Fruit fly (Drosophila melanogaster) whole organism, embryonic: ENCODE results near the gene CG10301.

ENCODE experiments used
- Bteb2 ChIP-seq: fragments of 200-800 bp; sonication (Bioruptor generic); optimal IDR thresholded peaks from 2 replicates; lab custom pipeline; 2016; ENCODE audit warnings: missing biosample characterization, missing genetic modification characterization
- C15 ChIP-seq: fragments of 200-800 bp; sonication (Bioruptor generic); IDR thresholded peaks from 3 replicates; pipeline ENCODE4 v1.3.6; 2022; ENCODE audit warnings: missing biosample characterization, missing genetic modification characterization
- CG10209 ChIP-seq: fragments of 200-800 bp; sonication (Bioruptor generic); optimal IDR thresholded peaks from 3 replicates; lab custom pipeline; 2017; ENCODE audit warnings: missing biosample characterization, mild to moderate bottlenecking, missing genetic modification characterization, missing genetic modification reagents
- CG10959 ChIP-seq: fragments of 200-800 bp; sonication (Bioruptor generic); IDR thresholded peaks from 2 replicates; pipeline ENCODE4 v1.3.6; 2022; ENCODE audit warnings: missing biosample characterization, missing genetic modification characterization
- CG10979 ChIP-seq: fragments of 200-800 bp; sonication (Bioruptor generic); optimal IDR thresholded peaks from 2 replicates; lab custom pipeline; 2018; ENCODE audit warnings: missing biosample characterization, mild to moderate bottlenecking, missing genetic modification characterization, moderate library complexity
- CG11456 ChIP-seq: fragments of 200-800 bp; sonication (Bioruptor generic); IDR thresholded peaks from 3 replicates; pipeline ENCODE4 v1.3.6; 2022; ENCODE audit warnings: missing biosample characterization, missing genetic modification characterization
- CG12219 ChIP-seq: fragments of 200-800 bp; sonication (Bioruptor generic); optimal IDR thresholded peaks from 3 replicates; lab custom pipeline; 2018; ENCODE audit warnings: missing biosample characterization, mild to moderate bottlenecking, missing genetic modification characterization
- CG14965 ChIP-seq: fragments of 200-800 bp; sonication (Bioruptor generic); optimal IDR thresholded peaks from 2 replicates; lab custom pipeline; 2016; ENCODE audit warnings: missing biosample characterization, missing genetic modification characterization, borderline replicate concordance
- CG17568 ChIP-seq: fragments of 200-800 bp; sonication (Bioruptor generic); optimal IDR thresholded peaks from 2 replicates; lab custom pipeline; 2018; ENCODE audit warnings: missing biosample characterization, mild to moderate bottlenecking, missing genetic modification characterization, moderate library complexity
- CG2712 ChIP-seq: fragments of 200-800 bp; optimal IDR thresholded peaks from 3 replicates; lab custom pipeline; 2019; ENCODE audit warnings: missing biosample characterization, mild to moderate bottlenecking, missing genetic modification characterization, moderate library complexity
- CG2889 ChIP-seq: fragments of 200-800 bp; sonication (Bioruptor generic); IDR thresholded peaks from 3 replicates; pipeline ENCODE4 v1.3.6; 2022; ENCODE audit warnings: missing biosample characterization, missing genetic modification characterization
- CG31224 ChIP-seq: fragments of 200-800 bp; sonication (Bioruptor generic); IDR thresholded peaks from 2 replicates; pipeline ENCODE4 v1.3.6; 2022; ENCODE audit warnings: missing biosample characterization, missing genetic modification characterization
- CG3163 ChIP-seq: fragments of 200-800 bp; sonication (Bioruptor generic); optimal IDR thresholded peaks from 3 replicates; lab custom pipeline; 2016; ENCODE audit warnings: missing biosample characterization, missing genetic modification characterization
- CG33213 ChIP-seq: fragments of 200-800 bp; sonication (Bioruptor generic); optimal IDR thresholded peaks from 3 replicates; lab custom pipeline; 2016; ENCODE audit warnings: missing biosample characterization, missing genetic modification characterization
- CG4282 ChIP-seq: fragments of 200-800 bp; sonication (Bioruptor generic); optimal IDR thresholded peaks from 2 replicates; lab custom pipeline; 2016; ENCODE audit warnings: missing biosample characterization, missing genetic modification characterization
- CG4360 ChIP-seq: fragments of 200-800 bp; sonication (Bioruptor generic); IDR thresholded peaks from 2 replicates; pipeline ENCODE4 v1.3.6; 2022; ENCODE audit warnings: missing biosample characterization, missing genetic modification characterization
- CG5180 ChIP-seq: fragments of 200-800 bp; sonication (Bioruptor generic); optimal IDR thresholded peaks from 3 replicates; lab custom pipeline; 2017; ENCODE audit warnings: missing biosample characterization, missing genetic modification characterization, mild to moderate bottlenecking, moderate library complexity, missing genetic modification reagents
- CG6689 ChIP-seq: fragments of 200-800 bp; sonication (Bioruptor generic); IDR thresholded peaks from 2 replicates; pipeline ENCODE4 v1.3.6; 2022; ENCODE audit warnings: missing biosample characterization, missing genetic modification characterization
- CG8290 ChIP-seq, 3 experiments: fragments of 200-800 bp; sonication (Bioruptor generic); optimal IDR thresholded peaks; 2 replicates each; lab custom pipeline; 2016 to 2019; ENCODE audit warnings: missing biosample characterization in 3 of 3, missing genetic modification characterization in 3 of 3, mild to moderate bottlenecking in 2 of 3, moderate library complexity in 1 of 3
- CG8359 ChIP-seq: fragments of 200-800 bp; sonication (Bioruptor generic); optimal IDR thresholded peaks from 2 replicates; lab custom pipeline; 2017; ENCODE audit warnings: missing biosample characterization, mild to moderate bottlenecking, missing genetic modification characterization, borderline replicate concordance
- CG9437 ChIP-seq: fragments of 200-800 bp; sonication (Bioruptor generic); optimal IDR thresholded peaks from 2 replicates; lab custom pipeline; 2018; ENCODE audit warnings: missing biosample characterization, mild to moderate bottlenecking, missing genetic modification characterization
- CG9727 ChIP-seq: fragments of 200-800 bp; sonication (Bioruptor generic); optimal IDR thresholded peaks from 3 replicates; lab custom pipeline; 2017; ENCODE audit warnings: missing biosample characterization, mild to moderate bottlenecking, missing genetic modification characterization
- CG9797 ChIP-seq: fragments of 200-800 bp; sonication (Bioruptor generic); optimal IDR thresholded peaks from 3 replicates; lab custom pipeline; 2018; ENCODE audit warnings: missing biosample characterization, mild to moderate bottlenecking, missing genetic modification characterization
- Chrac-16 ChIP-seq: fragments of 200-800 bp; sonication (Bioruptor generic); optimal IDR thresholded peaks from 3 replicates; lab custom pipeline; 2016; ENCODE audit warnings: missing biosample characterization, missing genetic modification characterization
- CkIIα-i1 ChIP-seq: fragments of 200-800 bp; sonication (Bioruptor generic); IDR thresholded peaks from 2 replicates; pipeline ENCODE4 v1.3.6; 2022; ENCODE audit warnings: missing biosample characterization, missing genetic modification characterization
- Dp ChIP-seq: fragments of 200-800 bp; sonication (Bioruptor generic); optimal IDR thresholded peaks from 2 replicates; lab custom pipeline; 2018; ENCODE audit warnings: missing biosample characterization, mild to moderate bottlenecking, missing genetic modification characterization, moderate library complexity
- Dref ChIP-seq: fragments of 200-800 bp; sonication (Bioruptor generic); IDR thresholded peaks from 2 replicates; pipeline ENCODE4 v1.3.6; 2022; ENCODE audit warnings: missing biosample characterization, missing genetic modification characterization
- Ets97D ChIP-seq: fragments of 200-800 bp; sonication (Bioruptor generic); optimal IDR thresholded peaks from 3 replicates; lab custom pipeline; 2016; ENCODE audit warnings: missing biosample characterization, missing genetic modification characterization
- HLHmδ ChIP-seq: fragments of 200-800 bp; sonication (Bioruptor generic); optimal IDR thresholded peaks from 2 replicates; lab custom pipeline; 2018; ENCODE audit warnings: missing biosample characterization, mild to moderate bottlenecking, missing genetic modification characterization, moderate library complexity
- Hmx ChIP-seq: fragments of 200-800 bp; sonication (Bioruptor generic); optimal IDR thresholded peaks from 2 replicates; lab custom pipeline; 2016; ENCODE audit warnings: missing biosample characterization, missing genetic modification characterization
- MBD-R2 ChIP-seq: fragments of 200-800 bp; sonication (Bioruptor generic); IDR thresholded peaks from 2 replicates; pipeline ENCODE4 v1.3.6; 2022; ENCODE audit warnings: missing biosample characterization, missing genetic modification characterization
- Med ChIP-seq: fragments of 200-800 bp; sonication (Bioruptor generic); peaks from one replicate; lab custom pipeline; 2016; ENCODE audit warnings: missing biosample characterization, missing genetic modification characterization, mild to moderate bottlenecking, inconsistent platforms, moderate library complexity
- Mes4 ChIP-seq: fragments of 200-800 bp; sonication (Bioruptor generic); optimal IDR thresholded peaks from 2 replicates; lab custom pipeline; 2016; ENCODE audit warnings: missing biosample characterization, missing genetic modification characterization
- NK7.1 ChIP-seq: fragments of 200-800 bp; sonication (Bioruptor generic); optimal IDR thresholded peaks from 3 replicates; lab custom pipeline; 2016; ENCODE audit warnings: missing biosample characterization, missing genetic modification characterization
- ac ChIP-seq: fragments of 200-800 bp; sonication (Bioruptor generic); optimal IDR thresholded peaks from 3 replicates; lab custom pipeline; 2017; ENCODE audit warnings: missing biosample characterization, mild to moderate bottlenecking, missing genetic modification characterization
- ato ChIP-seq: fragments of 200-800 bp; sonication (Bioruptor generic); IDR thresholded peaks from 2 replicates; pipeline ENCODE4 v1.3.6; 2022; ENCODE audit warnings: missing biosample characterization, missing genetic modification characterization; ENCODE audit not compliant: partially characterized antibody
- bsh ChIP-seq, 2 experiments: fragments of 200-800 bp; sonication (Bioruptor generic); optimal IDR thresholded peaks; 2 replicates each; lab custom pipeline; 2017 to 2018; ENCODE audit warnings: mild to moderate bottlenecking in 2 of 2, missing biosample characterization in 2 of 2, missing genetic modification characterization in 2 of 2, moderate library complexity in 1 of 2
- danr ChIP-seq: fragments of 200-800 bp; sonication (Bioruptor generic); IDR thresholded peaks from 2 replicates; pipeline ENCODE4 v1.3.6; 2022; ENCODE audit warnings: missing biosample characterization, missing genetic modification characterization
- dpn ChIP-seq, 2 experiments: fragments of 200-800 bp; sonication (Bioruptor generic); optimal IDR thresholded peaks; 3 replicates each; lab custom pipeline; 2016; ENCODE audit warnings: missing biosample characterization in 2 of 2, missing genetic modification characterization in 2 of 2
- eyg ChIP-seq: fragments of 200-800 bp; sonication (Bioruptor generic); optimal IDR thresholded peaks from 3 replicates; lab custom pipeline; 2016; ENCODE audit warnings: missing biosample characterization, missing genetic modification characterization
- fru ChIP-seq: fragments of >200 bp; optimal IDR thresholded peaks from 2 replicates; lab custom pipeline; 2017
- luna ChIP-seq: fragments of 200-800 bp; sonication (Bioruptor generic); optimal IDR thresholded peaks from 2 replicates; lab custom pipeline; 2016; ENCODE audit warnings: missing biosample characterization, missing genetic modification characterization
- nmo ChIP-seq: fragments of 200-800 bp; sonication (Bioruptor generic); optimal IDR thresholded peaks from 2 replicates; lab custom pipeline; 2018; ENCODE audit warnings: missing biosample characterization, mild to moderate bottlenecking, missing genetic modification characterization, moderate library complexity
- nom ChIP-seq: fragments of 200-800 bp; sonication (Bioruptor generic); optimal IDR thresholded peaks from 2 replicates; lab custom pipeline; 2017; ENCODE audit warnings: missing biosample characterization, missing genetic modification characterization, mild to moderate bottlenecking, moderate library complexity, missing genetic modification reagents
- pb ChIP-seq: fragments of 200-800 bp; sonication (Bioruptor generic); optimal IDR thresholded peaks from 3 replicates; lab custom pipeline; 2016; ENCODE audit warnings: missing biosample characterization, missing genetic modification characterization
- rib ChIP-seq: fragments of 200-800 bp; sonication (Bioruptor generic); IDR thresholded peaks from 2 replicates; pipeline ENCODE4 v1.3.6; 2022; ENCODE audit warnings: missing biosample characterization, missing genetic modification characterization
- sd ChIP-seq: fragments of 200-800 bp; sonication (Bioruptor generic); optimal IDR thresholded peaks from 3 replicates; lab custom pipeline; 2018; ENCODE audit warnings: missing biosample characterization, mild to moderate bottlenecking, missing genetic modification characterization, moderate library complexity
- sima ChIP-seq: fragments of 200-800 bp; sonication (Bioruptor generic); optimal IDR thresholded peaks from 2 replicates; lab custom pipeline; 2016; ENCODE audit warnings: missing biosample characterization, missing genetic modification characterization
- sr ChIP-seq: fragments of 200-800 bp; sonication (Bioruptor generic); IDR thresholded peaks from 3 replicates; pipeline ENCODE4 v1.3.6; 2022; ENCODE audit warnings: missing biosample characterization, missing genetic modification characterization
- ssp ChIP-seq: fragments of 200-800 bp; sonication (Bioruptor generic); IDR thresholded peaks from 2 replicates; pipeline ENCODE4 v1.3.6; 2022; ENCODE audit warnings: missing biosample characterization, missing genetic modification characterization
- tll ChIP-seq, 2 experiments: fragments of 200-800 bp in 1 of 2; fragments of >200 bp in 1 of 2; sonication (Bioruptor generic) in 1 of 2; optimal IDR thresholded peaks; 2 replicates each; lab custom pipeline; 2017 to 2019; ENCODE audit warnings: missing biosample characterization in 2 of 2, missing genetic modification characterization in 2 of 2, mild to moderate bottlenecking in 1 of 2, moderate library complexity in 1 of 2
- wdn ChIP-seq: fragments of 200-800 bp; sonication (Bioruptor generic); IDR thresholded peaks from 2 replicates; pipeline ENCODE4 v1.3.6; 2022; ENCODE audit warnings: missing biosample characterization, missing genetic modification characterization

The CG10301 gene

DNA sequence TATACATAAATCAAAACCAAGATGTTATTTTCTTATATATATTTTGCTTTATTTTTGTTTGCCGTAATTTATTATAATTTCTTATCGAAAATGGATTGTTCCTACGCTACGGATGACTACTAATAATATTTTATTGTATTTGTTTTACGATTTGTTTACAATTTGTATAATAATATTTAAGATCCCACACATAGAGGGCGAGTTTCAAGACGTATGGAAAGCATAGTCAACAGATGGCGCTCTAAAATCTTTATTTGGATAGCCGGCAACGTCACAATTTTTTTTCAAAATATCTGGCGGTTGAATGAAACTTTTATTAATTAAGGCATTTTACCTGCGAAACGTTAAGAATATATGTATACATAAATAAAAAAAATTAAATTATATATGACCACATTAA is 12.0 kb downstream of the CG10301 start (continued):
- TF ChIP-seq tll (GFP tag; optimal IDR thresholded peaks at IDR 0.05; lab: Kevin White, UChicago), result no peak
- no peak for TF ChIP-seq CG8359 (GFP tag; lab: Kevin White, UChicago)
- TF ChIP-seq Hmx (GFP tag; lab: Kevin White, UChicago), result no peak
- TF ChIP-seq rib (GFP tag; lab: Robert Waterston, UW), result no peak
- no peak for TF ChIP-seq ssp (GFP tag; lab: Robert Waterston, UW)
- no peak for TF ChIP-seq CG17568 (GFP tag; lab: Kevin White, UChicago)
- no peak for TF ChIP-seq CG31224 (GFP tag; lab: Robert Waterston, UW)
- peak; percentile 50 for TF ChIP-seq nmo
- TF ChIP-seq dpn (GFP tag; optimal IDR thresholded peaks at IDR 0.05; lab: Kevin White, UChicago), result peak in 1 of 2 experiments; percentile 57
- TF ChIP-seq CkIIα-i1 (GFP tag; lab: Robert Waterston, UW), result no peak
- TF ChIP-seq ac (GFP tag; lab: Kevin White, UChicago), result no peak
- peak; percentile 24 for TF ChIP-seq CG10979 (tag; lab: Kevin White, UChicago)
- TF ChIP-seq CG12219, result no peak
- no peak for TF ChIP-seq ato
- TF ChIP-seq CG3163 (GFP tag; lab: Kevin White, UChicago), result no peak
- TF ChIP-seq CG33213 (GFP tag; lab: Kevin White, UChicago), result no peak
- TF ChIP-seq CG14965, result no peak
- TF ChIP-seq HLHmδ (GFP tag; lab: Kevin White, UChicago), result no peak
- TF ChIP-seq CG9437 (GFP tag; lab: Kevin White, UChicago), result no peak
- peak; percentile 53 for TF ChIP-seq CG2712 (tag; lab: Kevin White, UChicago)
- no peak for TF ChIP-seq CG6689 (GFP tag; lab: Robert Waterston, UW)
- TF ChIP-seq eyg (GFP tag; lab: Kevin White, UChicago), result no peak
- no peak for TF ChIP-seq Bteb2 (GFP tag; lab: Kevin White, UChicago)
- no peak for TF ChIP-seq CG10959
- TF ChIP-seq C15, result no peak
- TF ChIP-seq danr (GFP tag; lab: Robert Waterston, UW), result no peak
- no peak for TF ChIP-seq luna
- TF ChIP-seq NK7.1 (GFP tag; lab: Kevin White, UChicago), result no peak
- no peak for TF ChIP-seq CG5180
- no peak for TF ChIP-seq sima (GFP tag; lab: Kevin White, UChicago)
- TF ChIP-seq Ets97D (GFP tag; lab: Kevin White, UChicago), result peak; percentile 2
- TF ChIP-seq CG8290 (GFP tag; optimal IDR thresholded peaks at IDR 0.05; lab: Kevin White, UChicago), result peak; percentile 6
- TF ChIP-seq CG8290 (tag; optimal IDR thresholded peaks at IDR 0.05; lab: Kevin White, UChicago), result peak in 1 of 2 experiments; percentile 46
- no peak; the same call in 2 of the 3 replicates for TF ChIP-seq CG11456 (GFP tag; lab: Robert Waterston, UW)
- no peak for TF ChIP-seq Chrac-16 (GFP tag; lab: Kevin White, UChicago)
- TF ChIP-seq Med (GFP tag; lab: Kevin White, UChicago), result peak; percentile 75
- TF ChIP-seq CG9797, result no peak
- TF ChIP-seq sd (tag; lab: Kevin White, UChicago), result peak; percentile 21
- TF ChIP-seq fru (lab: Kevin White, UChicago), result no peak
- TF ChIP-seq wdn, result no peak
- no peak for TF ChIP-seq CG10209 (GFP tag; lab: Kevin White, UChicago)
- no peak for TF ChIP-seq MBD-R2 (GFP tag; lab: Robert Waterston, UW)
- no peak for TF ChIP-seq sr (GFP tag; lab: Robert Waterston, UW)
- TF ChIP-seq Dp (GFP tag; lab: Kevin White, UChicago), result peak; percentile 95
- no peak for TF ChIP-seq CG4360
- no peak for TF ChIP-seq CG2889
- TF ChIP-seq nom, result no peak
- TF ChIP-seq pb (GFP tag; lab: Kevin White, UChicago), result no peak
- no peak for TF ChIP-seq Mes4 (GFP tag; lab: Kevin White, UChicago)
- TF ChIP-seq CG4282 (GFP tag; lab: Kevin White, UChicago), result no peak
- no peak for TF ChIP-seq Dref
- TF ChIP-seq bsh (GFP tag; optimal IDR thresholded peaks at IDR 0.05; lab: Kevin White, UChicago), result no peak
- TF ChIP-seq CG9727 (GFP tag; lab: Kevin White, UChicago), result no peak
